Worm (Caenorhabditis elegans): ENCODE results near the gene oac-20.

DNA sequence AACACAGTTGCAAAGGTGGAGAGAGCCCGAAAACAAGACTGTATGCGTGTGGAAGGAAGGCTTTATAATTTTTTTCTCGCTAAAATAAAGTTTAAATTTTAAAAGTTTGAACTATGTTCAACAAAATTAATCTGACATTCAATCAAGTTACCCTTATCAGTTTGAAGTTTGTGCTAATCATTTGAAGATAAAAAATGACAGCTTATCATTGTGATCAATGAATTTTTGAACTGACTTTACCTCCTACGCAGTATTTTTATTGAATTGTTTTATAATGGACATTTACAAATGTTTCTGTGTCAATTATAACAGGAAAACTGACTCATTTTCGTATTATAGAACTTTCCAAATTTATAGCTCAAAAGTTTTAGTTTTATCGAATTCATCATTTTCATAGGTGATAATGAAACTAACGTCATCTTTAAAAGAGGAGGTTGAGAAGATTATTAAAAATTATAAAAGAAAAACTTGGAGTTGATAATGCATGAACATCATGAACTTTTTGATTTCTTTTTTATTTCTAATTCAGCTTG lies at the start of gene oac-20:
- TF ChIP-seq dao-5 (tag; optimal IDR thresholded peaks at IDR 0.05) (no peak), him-1 (tag; optimal IDR thresholded peaks at IDR 0.05) (no peak)
